Worm (Caenorhabditis elegans) whole organism, L2 larva: ENCODE measurements around the gene dpff-1.

Source experiments
- R02D3.7 ChIP-seq: fragments of 150-350 bp; optimal IDR thresholded peaks from 2 replicates; lab custom pipeline; 2014; ENCODE audit warnings: missing biosample characterization, missing genetic modification characterization
- ZK546.5 ChIP-seq: sonication (generic microtip); optimal IDR thresholded peaks from 2 replicates; lab custom pipeline; 2017; ENCODE audit warnings: missing biosample characterization, missing genetic modification characterization
- aly-2 ChIP-seq: fragments of 150-350 bp; optimal IDR thresholded peaks from 2 replicates; lab custom pipeline; 2014; ENCODE audit warnings: missing biosample characterization, missing genetic modification characterization
- blmp-1 ChIP-seq: sonication (generic microtip); optimal IDR thresholded peaks from 2 replicates; lab custom pipeline; 2017; ENCODE audit warnings: missing genetic modification characterization, mild to moderate bottlenecking, missing compliant biosample characterization, antibody characterized with exemption, moderate library complexity; ENCODE audit not compliant: insufficient read depth
- egl-27 ChIP-seq: sonication (generic microtip); optimal IDR thresholded peaks from 3 replicates; lab custom pipeline; 2017; ENCODE audit warnings: missing biosample characterization, missing genetic modification reagents, missing genetic modification characterization
- lin-13 ChIP-seq: fragments of 150-350 bp; optimal IDR thresholded peaks from 2 replicates; lab custom pipeline; 2014; ENCODE audit warnings: missing biosample characterization, missing genetic modification reagents, missing genetic modification characterization
- nhr-11 ChIP-seq: fragments of 150-350 bp; optimal IDR thresholded peaks from 2 replicates; lab custom pipeline; 2014; ENCODE audit warnings: missing biosample characterization, missing genetic modification characterization
- nhr-6 ChIP-seq: fragments of 150-350 bp; optimal IDR thresholded peaks from 2 replicates; lab custom pipeline; 2014; ENCODE audit warnings: missing biosample characterization, missing genetic modification characterization
- skn-1 ChIP-seq: sonication (generic microtip); optimal IDR thresholded peaks from 2 replicates; lab custom pipeline; 2017; ENCODE audit warnings: missing biosample characterization, missing genetic modification characterization
- unc-62 ChIP-seq: fragments of 150-350 bp; optimal IDR thresholded peaks from 2 replicates; lab custom pipeline; 2014; ENCODE audit warnings: missing biosample characterization, missing genetic modification reagents, missing genetic modification characterization
- zag-1 ChIP-seq: fragments of 150-350 bp; optimal IDR thresholded peaks from 2 replicates; lab custom pipeline; 2014; ENCODE audit warnings: missing biosample characterization, missing genetic modification characterization
- ztf-11 ChIP-seq: sonication (generic microtip); optimal IDR thresholded peaks from 2 replicates; lab custom pipeline; 2017; ENCODE audit warnings: missing biosample characterization, missing genetic modification characterization

DNA sequence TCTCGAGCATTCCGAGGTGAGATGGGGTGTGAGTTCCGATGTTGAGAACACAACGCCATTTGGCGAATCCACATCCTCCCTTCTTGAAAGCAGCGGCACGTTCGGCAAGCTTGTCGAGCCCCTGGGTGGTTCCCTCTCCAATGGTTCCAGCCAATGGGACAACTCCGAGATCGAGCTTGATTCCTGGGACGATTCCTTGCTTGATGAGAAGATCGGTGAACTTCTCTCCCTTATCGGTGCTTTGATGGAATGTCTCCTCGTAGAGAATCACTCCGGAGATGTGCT lies 30.8 kb downstream of the dpff-1 start:
- no peak for TF ChIP-seq nhr-6 (tag; lab: Kevin White, UChicago)
- no peak for TF ChIP-seq zag-1
- TF ChIP-seq skn-1, result no peak
- no peak for TF ChIP-seq ztf-11 (tag; lab: Kevin White, UChicago)
- TF ChIP-seq egl-27, result no peak
- no peak for TF ChIP-seq unc-62 (GFP tag; lab: Kevin White, UChicago)
- TF ChIP-seq ZK546.5 (tag; lab: Kevin White, UChicago), result no peak
- TF ChIP-seq aly-2 (tag; lab: Kevin White, UChicago), result no peak
- TF ChIP-seq lin-13 (GFP tag; lab: Kevin White, UChicago), result no peak
- no peak for TF ChIP-seq R02D3.7 (tag; lab: Kevin White, UChicago)
- TF ChIP-seq nhr-11 (tag; lab: Kevin White, UChicago), result no peak
- no peak for TF ChIP-seq blmp-1 (tag; lab: Kevin White, UChicago)
